Fruit fly (Drosophila melanogaster) whole organism, wandering third instar larva: ENCODE measurements around the gene CG13244.

Source experiments
- Abd-B ChIP-seq: fragments of >200 bp; optimal IDR thresholded peaks from 2 replicates; lab custom pipeline; 2017; ENCODE audit warnings: missing biosample characterization, missing genetic modification characterization
- Dfd ChIP-seq: fragments of >200 bp; optimal IDR thresholded peaks from 2 replicates; lab custom pipeline; 2017; ENCODE audit warnings: missing biosample characterization, missing genetic modification characterization
- Jra ChIP-seq: sonication (Bioruptor generic); optimal IDR thresholded peaks from 2 replicates; lab custom pipeline; 2016; ENCODE audit warnings: missing biosample characterization, missing genetic modification characterization
- Mio ChIP-seq: sonication (Bioruptor generic); optimal IDR thresholded peaks from 2 replicates; lab custom pipeline; 2016; ENCODE audit warnings: missing biosample characterization, missing genetic modification characterization
- N ChIP-seq: fragments of >200 bp; optimal IDR thresholded peaks from 2 replicates; lab custom pipeline; 2018; ENCODE audit warnings: missing biosample characterization, missing external identifiers, missing genetic modification characterization
- br ChIP-seq: fragments of 200-800 bp; sonication (Bioruptor generic); optimal IDR thresholded peaks from 2 replicates; lab custom pipeline; 2016; ENCODE audit warnings: missing biosample characterization, missing genetic modification characterization
- dl ChIP-seq, 2 experiments: fragments of 175-275, 200-275 bp in 1 of 2; fragments of 200-275 bp in 1 of 2; sonication (Bioruptor generic); optimal IDR thresholded peaks; lab custom pipeline; 2018; ENCODE audit warnings: mild to moderate bottlenecking in 2 of 2, missing biosample characterization in 2 of 2, missing genetic modification characterization in 2 of 2, moderate library complexity in 2 of 2; ENCODE audit not compliant: partially characterized antibody in 2 of 2, insufficient read depth in 1 of 2
- fru ChIP-seq: fragments of 200-800 bp; sonication (Bioruptor generic); optimal IDR thresholded peaks from 3 replicates; lab custom pipeline; 2016; ENCODE audit warnings: missing biosample characterization, mild to moderate bottlenecking, missing genetic modification characterization
- psq ChIP-seq: fragments of 200-800 bp; sonication (Bioruptor generic); optimal IDR thresholded peaks from 3 replicates; lab custom pipeline; 2017; ENCODE audit warnings: missing biosample characterization, mild to moderate bottlenecking, missing genetic modification characterization, moderate library complexity
- sv ChIP-seq: fragments of 200-800 bp; sonication (Bioruptor generic); optimal IDR thresholded peaks from 3 replicates; lab custom pipeline; 2016; ENCODE audit warnings: missing biosample characterization, missing genetic modification characterization
- usp ChIP-seq: fragments of >200 bp; optimal IDR thresholded peaks from 2 replicates; lab custom pipeline; 2017; ENCODE audit warnings: missing biosample characterization, missing genetic modification characterization

DNA sequence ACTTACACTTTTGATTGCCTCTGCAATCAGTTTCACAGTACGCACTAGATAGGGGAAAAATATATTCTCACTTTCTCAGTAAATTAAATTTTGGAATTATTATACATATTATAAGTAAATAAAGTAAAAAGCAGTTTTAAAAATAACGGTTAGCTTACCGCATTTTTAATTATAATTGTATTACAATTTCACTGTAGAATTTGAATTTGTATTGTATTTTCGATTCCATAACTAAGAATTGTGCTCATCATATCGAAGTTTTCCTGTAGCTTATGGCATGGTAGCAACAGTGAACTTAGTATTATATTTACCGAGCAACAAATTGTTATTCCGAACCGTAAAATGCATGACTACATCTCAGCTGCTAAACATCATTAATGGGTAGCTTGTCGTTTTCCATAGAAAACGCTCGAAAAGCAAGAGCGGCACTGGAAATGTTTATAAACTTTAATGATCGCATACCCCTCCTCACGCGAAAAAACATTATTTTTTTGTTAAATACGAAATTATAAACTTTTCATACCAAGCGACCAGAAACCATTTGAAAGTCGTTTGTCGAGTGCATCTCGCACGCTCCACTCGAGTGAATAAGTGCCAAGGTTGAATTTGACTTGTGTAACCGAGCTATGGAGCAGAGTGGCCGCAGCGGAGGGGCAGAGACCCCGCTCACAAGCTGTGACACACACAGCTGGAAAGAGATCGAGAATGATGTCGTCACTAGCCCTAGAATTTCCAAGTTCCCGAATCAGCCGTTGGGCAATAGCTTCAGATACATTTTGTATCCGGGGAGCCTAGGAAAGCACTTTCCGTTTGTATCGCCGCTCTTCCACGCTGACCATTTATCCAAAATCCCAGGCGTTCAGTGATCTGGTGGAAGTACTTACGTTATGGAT lies 4.4 kb upstream of the CG13244 start:
- TF ChIP-seq usp (GFP tag; lab: Kevin White, UChicago) (no peak), Mio (GFP tag; lab: Kevin White, UChicago) (no peak), Dfd (GFP tag; lab: Kevin White, UChicago) (peak; percentile 39), br (GFP tag; lab: Kevin White, UChicago) (peak; percentile 24), N (GFP tag; lab: Kevin White, UChicago) (no peak), dl (GFP tag; optimal IDR thresholded peaks at IDR 0.05; lab: Kevin White, UChicago; ENCODE audit: insufficient read depth in 1 of 2, partially characterized antibody in 2 of 2) (no peak), fru (GFP tag; lab: Kevin White, UChicago) (peak; percentile 78), sv (GFP tag; lab: Kevin White, UChicago) (peak; percentile 77), psq (GFP tag; lab: Kevin White, UChicago) (peak; percentile 89), Abd-B (GFP tag; lab: Kevin White, UChicago) (no peak), Jra (no peak)
